Worm (Caenorhabditis elegans): ENCODE data around the gene C35B8.3.

DNA sequence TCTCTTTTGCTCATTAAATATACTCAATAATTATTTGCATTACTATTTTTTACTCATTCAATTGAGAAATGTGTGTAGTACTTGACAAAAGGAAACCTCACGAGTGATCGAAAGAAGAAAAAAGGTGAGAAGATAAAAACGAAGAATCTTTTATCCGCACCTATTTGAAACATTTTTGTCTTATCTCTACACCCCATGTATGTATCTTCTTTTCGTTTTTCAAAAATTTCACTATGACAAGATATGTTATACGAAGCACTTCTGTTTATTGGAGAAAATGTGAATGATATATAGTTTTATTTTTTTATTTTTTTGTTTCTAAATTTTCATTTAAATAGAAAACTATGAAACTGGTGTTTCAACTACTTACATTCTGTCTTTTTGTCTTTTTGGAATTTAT lies 8.7 kb upstream of the C35B8.3 start:
- no peak for TF ChIP-seq lin-11 (tag; optimal IDR thresholded peaks at IDR 0.05)
- no peak for TF ChIP-seq ztf-4 (tag; optimal IDR thresholded peaks at IDR 0.05)
- TF ChIP-seq nhr-77 (tag; optimal IDR thresholded peaks at IDR 0.05): no peak
- no peak for TF ChIP-seq R02D3.7 (tag; optimal IDR thresholded peaks at IDR 0.05)
- TF ChIP-seq elt-3 (tag; optimal IDR thresholded peaks at IDR 0.05): no peak
- TF ChIP-seq dmd-4 (tag; optimal IDR thresholded peaks at IDR 0.05): no peak
- TF ChIP-seq blmp-1 (tag; optimal IDR thresholded peaks at IDR 0.05; ENCODE audit: insufficient read depth): no peak
- no peak for TF ChIP-seq ztf-11 (tag; optimal IDR thresholded peaks at IDR 0.05)
- TF ChIP-seq nhr-12 (tag; optimal IDR thresholded peaks at IDR 0.05): no peak

All from whole organism, L2 larva.